Worm (Caenorhabditis elegans): ENCODE data around the gene K11D12.6.

DNA sequence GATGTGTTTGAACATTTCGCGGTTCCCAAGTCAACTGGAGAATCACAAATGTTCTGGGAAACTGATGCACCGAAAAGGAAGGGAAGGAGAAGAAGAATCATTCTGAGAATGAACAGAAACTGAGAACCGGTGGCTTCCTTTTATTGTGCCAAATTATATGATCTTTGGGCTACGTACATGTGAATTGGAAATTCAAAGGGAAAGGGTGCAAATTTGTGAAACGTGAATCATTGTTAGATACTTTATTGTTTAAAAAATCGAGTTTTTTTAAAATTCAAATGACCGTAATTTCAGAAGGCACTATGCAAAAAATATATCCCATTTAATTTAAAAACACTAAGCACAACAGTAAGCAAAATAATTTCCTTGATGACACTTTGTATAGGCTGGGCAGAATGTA, at the start of gene K11D12.6:
- TF ChIP-seq nhr-102 (tag; optimal IDR thresholded peaks at IDR 0.05) (no peak), aly-2 (tag; optimal IDR thresholded peaks at IDR 0.05) (no peak), set-16 (GFP tag; IDR thresholded peaks at IDR 0.05) (no peak), duxl-1 (tag; optimal IDR thresholded peaks at IDR 0.05; ENCODE audit: poor library complexity) (no peak), spr-1 (tag; optimal IDR thresholded peaks at IDR 0.05) (no peak), lin-39 (tag; optimal IDR thresholded peaks at IDR 0.05) (no peak), nhr-48 (tag; optimal IDR thresholded peaks at IDR 0.05) (no peak), skn-1 (tag; optimal IDR thresholded peaks at IDR 0.05) (no peak), ama-1 (optimal IDR thresholded peaks at IDR 0.05) (no peak), ceh-28 (tag; optimal IDR thresholded peaks at IDR 0.05) (no peak), mep-1 (tag; optimal IDR thresholded peaks at IDR 0.05) (no peak), lir-3 (tag; optimal IDR thresholded peaks at IDR 0.05) (no peak)

Data from whole organism, L4 larva.